Worm (Caenorhabditis elegans) whole organism, mixed stage, embryonic: ENCODE results near the gene C50C3.19.

Experiments used
- blmp-1 ChIP-seq: fragments of 150-350 bp; optimal IDR thresholded peaks from 2 replicates; lab custom pipeline; 2014; ENCODE audit warnings: missing biosample characterization, missing genetic modification characterization
- ceh-43 ChIP-seq: fragments of 200-800 bp; sonication (Bioruptor generic); optimal IDR thresholded peaks from 2 replicates; lab custom pipeline; 2018; ENCODE audit warnings: mild to moderate bottlenecking, missing genetic modification characterization, moderate library complexity, missing compliant biosample characterization
- mep-1 ChIP-seq: fragments of 150-350 bp; optimal IDR thresholded peaks from 2 replicates; lab custom pipeline; 2017; ENCODE audit warnings: missing biosample characterization, missing genetic modification reagents, missing genetic modification characterization, inconsistent platforms
- nhr-12 ChIP-seq: fragments of 150-350 bp; optimal IDR thresholded peaks from 2 replicates; lab custom pipeline; 2014; ENCODE audit warnings: missing biosample characterization, missing genetic modification characterization
- nhr-237 ChIP-seq: fragments of 150-350 bp; optimal IDR thresholded peaks from 2 replicates; lab custom pipeline; 2014; ENCODE audit warnings: missing biosample characterization, missing genetic modification characterization
- nhr-76 ChIP-seq: sonication (generic microtip); optimal IDR thresholded peaks from 2 replicates; lab custom pipeline; 2017; ENCODE audit warnings: missing biosample characterization, missing genetic modification characterization
- pha-4 ChIP-seq: fragments of 150-350 bp; optimal IDR thresholded peaks from 2 replicates; lab custom pipeline; 2018; ENCODE audit warnings: missing biosample characterization, missing genetic modification reagents, missing genetic modification characterization
- snpc-4 ChIP-seq: fragments of 150-350 bp; optimal IDR thresholded peaks from 2 replicates; lab custom pipeline; 2014; ENCODE audit warnings: missing biosample characterization, missing genetic modification characterization
- tbx-8 ChIP-seq: fragments of 200-800 bp; sonication (Bioruptor generic); optimal IDR thresholded peaks from 2 replicates; lab custom pipeline; 2018; ENCODE audit warnings: mild to moderate bottlenecking, missing genetic modification characterization, moderate library complexity, missing compliant biosample characterization
- unc-62 ChIP-seq: fragments of 150-350 bp; optimal IDR thresholded peaks from 2 replicates; lab custom pipeline; 2014; ENCODE audit warnings: missing biosample characterization, missing genetic modification reagents, missing genetic modification characterization
- zip-8 ChIP-seq: fragments of 150-350 bp; optimal IDR thresholded peaks from 2 replicates; lab custom pipeline; 2014; ENCODE audit warnings: missing biosample characterization, missing genetic modification characterization
- ztf-11 ChIP-seq: fragments of 150-350 bp; optimal IDR thresholded peaks from 2 replicates; lab custom pipeline; 2014; ENCODE audit warnings: missing biosample characterization, missing genetic modification characterization

DNA sequence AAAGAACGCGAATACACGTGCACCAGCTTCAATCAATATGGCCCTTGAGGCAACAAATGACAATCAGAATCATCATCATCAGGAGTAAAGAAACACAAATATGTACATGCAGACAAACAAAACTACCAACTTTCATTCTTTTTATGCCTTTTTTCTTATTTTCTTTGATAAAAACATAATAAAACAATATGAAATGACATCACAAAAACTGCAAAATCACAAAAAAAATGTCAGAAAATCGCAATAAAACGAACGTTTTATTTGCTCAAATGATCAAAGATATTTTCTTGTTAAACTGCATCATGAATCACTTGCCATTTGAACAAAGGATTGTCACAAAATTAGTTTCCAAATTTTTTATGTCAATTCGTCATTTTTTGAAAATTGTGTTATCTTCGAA is 36.2 kb upstream of the C50C3.19 start:
- no peak for TF ChIP-seq tbx-8 (GFP tag; lab: Kevin White, UChicago)
- no peak for TF ChIP-seq ztf-11
- TF ChIP-seq mep-1, result no peak
- no peak for TF ChIP-seq snpc-4 (tag; lab: Kevin White, UChicago)
- no peak for TF ChIP-seq ceh-43 (GFP tag; lab: Kevin White, UChicago)
- no peak for TF ChIP-seq nhr-237 (tag; lab: Kevin White, UChicago)
- no peak for TF ChIP-seq pha-4 (tag; lab: Kevin White, UChicago)
- TF ChIP-seq nhr-76 (tag; lab: Kevin White, UChicago), result no peak
- TF ChIP-seq blmp-1 (tag; lab: Kevin White, UChicago), result no peak
- TF ChIP-seq nhr-12 (tag; lab: Kevin White, UChicago), result no peak
- no peak for TF ChIP-seq zip-8
- no peak for TF ChIP-seq unc-62 (GFP tag; lab: Kevin White, UChicago)
